Fruit fly (Drosophila melanogaster) whole organism, adult: ENCODE results near the gene ATP6AP2.
A peak's percentile ranks its signal among the peaks of the same experiment; 100 is the strongest.

Source experiments
- CG11617 ChIP-seq: fragments of 200-800 bp; sonication (Bioruptor generic); optimal IDR thresholded peaks from 2 replicates; lab custom pipeline; 2017; ENCODE audit warnings: mild to moderate bottlenecking, missing biosample characterization, missing genetic modification reagents, missing genetic modification characterization
- CG12768 ChIP-seq: fragments of 200-800 bp; sonication (Bioruptor generic); optimal IDR thresholded peaks from 2 replicates; lab custom pipeline; 2017; ENCODE audit warnings: missing biosample characterization, missing genetic modification characterization, mild to moderate bottlenecking, moderate library complexity, missing genetic modification reagents
- CG14711 ChIP-seq: fragments of 200-800 bp; sonication (Bioruptor generic); optimal IDR thresholded peaks from 2 replicates; lab custom pipeline; 2018; ENCODE audit warnings: missing biosample characterization, mild to moderate bottlenecking, missing genetic modification characterization, moderate library complexity
- CG1620 ChIP-seq: fragments of 200-800 bp; sonication (Bioruptor generic); optimal IDR thresholded peaks from 2 replicates; lab custom pipeline; 2016; ENCODE audit warnings: missing biosample characterization, missing genetic modification characterization
- CG33017 ChIP-seq: fragments of 200-800 bp; sonication (Bioruptor generic); optimal IDR thresholded peaks from 2 replicates; lab custom pipeline; 2018; ENCODE audit warnings: missing biosample characterization, mild to moderate bottlenecking, missing genetic modification characterization, moderate library complexity
- CG5204 ChIP-seq: fragments of 200-800 bp; sonication (Bioruptor generic); optimal IDR thresholded peaks from 2 replicates; lab custom pipeline; 2016; ENCODE audit warnings: missing biosample characterization, missing genetic modification characterization
- CG7045 ChIP-seq: fragments of 200-800 bp; sonication (Bioruptor generic); optimal IDR thresholded peaks from 2 replicates; lab custom pipeline; 2017; ENCODE audit warnings: missing biosample characterization, mild to moderate bottlenecking, missing genetic modification characterization
- CG7101 ChIP-seq: fragments of 200-800 bp; sonication (Bioruptor generic); optimal IDR thresholded peaks from 2 replicates; lab custom pipeline; 2018; ENCODE audit warnings: missing biosample characterization, mild to moderate bottlenecking, missing genetic modification characterization, moderate library complexity
- Clk ChIP-seq: fragments of 200-800 bp; sonication (Bioruptor generic); optimal IDR thresholded peaks from 2 replicates; lab custom pipeline; 2017; ENCODE audit warnings: missing biosample characterization, missing genetic modification characterization
- Crg-1 ChIP-seq: fragments of 200-800 bp; sonication (Bioruptor generic); optimal IDR thresholded peaks from 2 replicates; lab custom pipeline; 2016; ENCODE audit warnings: missing biosample characterization, missing genetic modification characterization
- Hr96 ChIP-seq: fragments of 200-800 bp; sonication (Bioruptor generic); optimal IDR thresholded peaks from 2 replicates; lab custom pipeline; 2016; ENCODE audit warnings: missing biosample characterization, missing genetic modification characterization
- Mnt ChIP-seq: fragments of 200-800 bp; sonication (Bioruptor generic); optimal IDR thresholded peaks from 2 replicates; lab custom pipeline; 2016; ENCODE audit warnings: missing biosample characterization, mild to moderate bottlenecking, missing genetic modification characterization
- bab1 ChIP-seq: fragments of 200-800 bp; sonication (Bioruptor generic); optimal IDR thresholded peaks from 3 replicates; lab custom pipeline; 2019; ENCODE audit warnings: missing biosample characterization, mild to moderate bottlenecking, missing genetic modification characterization, moderate library complexity
- cic ChIP-seq: fragments of 200-800 bp; sonication (Bioruptor generic); optimal IDR thresholded peaks from 2 replicates; lab custom pipeline; 2017; ENCODE audit warnings: missing biosample characterization, mild to moderate bottlenecking, missing genetic modification characterization, moderate library complexity
- cnc ChIP-seq, 2 experiments: fragments of >200 bp; optimal IDR thresholded peaks; 2 replicates each; lab custom pipeline; 2017
- kay ChIP-seq: fragments of 200-800 bp; sonication (Bioruptor generic); peaks from one replicate; lab custom pipeline; 2016; ENCODE audit warnings: missing biosample characterization, missing genetic modification characterization, borderline replicate concordance
- ovo ChIP-seq: fragments of 200-800 bp; sonication (Bioruptor generic); optimal IDR thresholded peaks from 2 replicates; lab custom pipeline; 2016; ENCODE audit warnings: missing biosample characterization, missing genetic modification characterization
- pad ChIP-seq: fragments of 200-800 bp; sonication (Bioruptor generic); optimal IDR thresholded peaks from 3 replicates; lab custom pipeline; 2017; ENCODE audit warnings: missing biosample characterization, missing genetic modification characterization, mild to moderate bottlenecking, moderate library complexity, missing genetic modification reagents
- tj ChIP-seq: fragments of 200-800 bp; sonication (Bioruptor generic); optimal IDR thresholded peaks from 3 replicates; lab custom pipeline; 2017; ENCODE audit warnings: missing biosample characterization, mild to moderate bottlenecking, missing genetic modification characterization, moderate library complexity
- toe ChIP-seq: fragments of 200-800 bp; sonication (Bioruptor generic); optimal IDR thresholded peaks from 2 replicates; lab custom pipeline; 2016; ENCODE audit warnings: missing biosample characterization, missing genetic modification characterization

The ATP6AP2 gene

dm6 chr3R:9227944-9228343, 32.5 kb upstream of the ATP6AP2 start:
- TF ChIP-seq Crg-1 (no peak), Mnt (no peak), CG1620 (GFP tag; lab: Kevin White, UChicago) (no peak), cic (no peak), kay (GFP tag; lab: Kevin White, UChicago) (no peak), CG11617 (GFP tag; lab: Kevin White, UChicago) (no peak)

- peak; percentile 80 for TF ChIP-seq CG14711 (tag; lab: Kevin White, UChicago)
- no peak for TF ChIP-seq Clk (GFP tag; lab: Kevin White, UChicago)
- TF ChIP-seq cic = no peak
- no peak for TF ChIP-seq ovo (GFP tag; lab: Kevin White, UChicago)
- no peak for TF ChIP-seq toe (GFP tag; lab: Kevin White, UChicago)
- peak; percentile 72 for TF ChIP-seq CG7101
- no peak for TF ChIP-seq CG12768
- TF ChIP-seq cnc (optimal IDR thresholded peaks at IDR 0.05; lab: Kevin White, UChicago) = no peak
- peak; percentile 73 for TF ChIP-seq CG11617 (GFP tag; lab: Kevin White, UChicago)
- peak; percentile 43 for TF ChIP-seq CG1620 (GFP tag; lab: Kevin White, UChicago)
- peak; percentile 93 for TF ChIP-seq bab1 (GFP tag; lab: Kevin White, UChicago)
- peak; percentile 37 for TF ChIP-seq CG33017 (tag; lab: Kevin White, UChicago)
- peak; percentile 38 for TF ChIP-seq Mnt
- no peak for TF ChIP-seq Hr96 (GFP tag; lab: Kevin White, UChicago)
- peak; percentile 37 for TF ChIP-seq CG7045 (GFP tag; lab: Kevin White, UChicago)
- no peak for TF ChIP-seq CG5204
- peak; percentile 98 for TF ChIP-seq pad (GFP tag; lab: Kevin White, UChicago)
- peak; percentile 56 for TF ChIP-seq tj
- peak; percentile 47 for TF ChIP-seq Crg-1
- TF ChIP-seq kay (GFP tag; lab: Kevin White, UChicago) = peak; percentile 34
Observed at dm6 chr3R:9229075-9229835, 31.2 kb upstream of the ATP6AP2 start.

dm6 chr3R:9229996-9230601, 30.3 kb upstream of the ATP6AP2 start:
- no peak for TF ChIP-seq Crg-1
- TF ChIP-seq bab1 (GFP tag; lab: Kevin White, UChicago) = peak; percentile 46
- no peak for TF ChIP-seq Clk (GFP tag; lab: Kevin White, UChicago)
- no peak for TF ChIP-seq tj
- TF ChIP-seq CG7101 = no peak

- TF ChIP-seq CG7101 (no peak), CG7045 (GFP tag; lab: Kevin White, UChicago) (no peak), cic (no peak), tj (no peak), CG12768 (no peak), kay (GFP tag; lab: Kevin White, UChicago) (no peak), cnc (optimal IDR thresholded peaks at IDR 0.05; lab: Kevin White, UChicago) (no peak), Hr96 (GFP tag; lab: Kevin White, UChicago) (no peak), ovo (GFP tag; lab: Kevin White, UChicago) (no peak), pad (GFP tag; lab: Kevin White, UChicago) (no peak), CG33017 (tag; lab: Kevin White, UChicago) (no peak), CG11617 (GFP tag; lab: Kevin White, UChicago) (no peak), CG14711 (tag; lab: Kevin White, UChicago) (no peak), Crg-1 (no peak), Mnt (no peak)
Observed at dm6 chr3R:9232346-9232745, 28.1 kb upstream of the ATP6AP2 start.

dm6 chr3R:9233763-9234162, 26.7 kb upstream of the ATP6AP2 start:
- no peak for TF ChIP-seq tj
- TF ChIP-seq CG7045 (GFP tag; lab: Kevin White, UChicago) = no peak
- TF ChIP-seq CG1620 (GFP tag; lab: Kevin White, UChicago) = no peak
- no peak for TF ChIP-seq pad (GFP tag; lab: Kevin White, UChicago)
- TF ChIP-seq CG5204 = no peak
- no peak for TF ChIP-seq toe (GFP tag; lab: Kevin White, UChicago)

dm6 chr3R:9234756-9235255, 25.6 kb upstream of the ATP6AP2 start:
- TF ChIP-seq bab1 (GFP tag; lab: Kevin White, UChicago) (no peak), CG7045 (GFP tag; lab: Kevin White, UChicago) (no peak), CG1620 (GFP tag; lab: Kevin White, UChicago) (no peak), kay (GFP tag; lab: Kevin White, UChicago) (no peak), CG11617 (GFP tag; lab: Kevin White, UChicago) (no peak), cnc (optimal IDR thresholded peaks at IDR 0.05; lab: Kevin White, UChicago) (no peak), tj (no peak), CG14711 (tag; lab: Kevin White, UChicago) (no peak), toe (GFP tag; lab: Kevin White, UChicago) (no peak), cic (no peak), Clk (GFP tag; lab: Kevin White, UChicago) (no peak), Hr96 (GFP tag; lab: Kevin White, UChicago) (no peak)
